Fruit fly (Drosophila melanogaster) whole organism, pupa: Measurements from ENCODE around the gene CG34426.

ENCODE experiments used
- CG12605 ChIP-seq: fragments of 200-800 bp; sonication (Bioruptor generic); IDR thresholded peaks from 2 replicates; pipeline ENCODE4 v1.3.6; 2022; ENCODE audit warnings: missing biosample characterization, missing genetic modification characterization
- CG13204 ChIP-seq: fragments of 200-800 bp; sonication (Bioruptor generic); optimal IDR thresholded peaks from 2 replicates; lab custom pipeline; 2018; ENCODE audit warnings: missing biosample characterization, mild to moderate bottlenecking, missing genetic modification characterization, moderate library complexity
- CG14655 ChIP-seq: fragments of 200-800 bp; sonication (Bioruptor generic); optimal IDR thresholded peaks from 3 replicates; lab custom pipeline; 2017; ENCODE audit warnings: mild to moderate bottlenecking, missing biosample characterization, missing genetic modification reagents, missing genetic modification characterization
- CG17806 ChIP-seq: fragments of 200-800 bp; sonication (Bioruptor generic); optimal IDR thresholded peaks from 2 replicates; lab custom pipeline; 2018; ENCODE audit warnings: missing biosample characterization, mild to moderate bottlenecking, missing genetic modification characterization, moderate library complexity
- CG32121 ChIP-seq: fragments of 200-800 bp; sonication (Bioruptor generic); IDR thresholded peaks from 2 replicates; pipeline ENCODE4 v1.3.6; 2022; ENCODE audit warnings: missing biosample characterization, missing genetic modification characterization
- CG34367 ChIP-seq: fragments of 200-800 bp; sonication (Bioruptor generic); optimal IDR thresholded peaks from 2 replicates; lab custom pipeline; 2018; ENCODE audit warnings: missing biosample characterization, mild to moderate bottlenecking, missing genetic modification characterization
- CG4496 ChIP-seq: fragments of 200-800 bp; sonication (Bioruptor generic); IDR thresholded peaks from 3 replicates; pipeline ENCODE4 v1.3.6; 2022; ENCODE audit warnings: missing biosample characterization, missing genetic modification characterization
- CG8159 ChIP-seq: fragments of 200-800 bp; sonication (Bioruptor generic); optimal IDR thresholded peaks from 3 replicates; lab custom pipeline; 2018; ENCODE audit warnings: missing biosample characterization, mild to moderate bottlenecking, missing genetic modification characterization, moderate library complexity
- CG8301 ChIP-seq: fragments of 200-800 bp; sonication (Bioruptor generic); optimal IDR thresholded peaks from 2 replicates; lab custom pipeline; 2018; ENCODE audit warnings: missing biosample characterization, mild to moderate bottlenecking, missing genetic modification characterization
- CG9948 ChIP-seq: fragments of 200-800 bp; sonication (Bioruptor generic); optimal IDR thresholded peaks from 2 replicates; lab custom pipeline; 2018; ENCODE audit warnings: missing biosample characterization, mild to moderate bottlenecking, missing genetic modification characterization, moderate library complexity
- Pif1A ChIP-seq: fragments of 200-800 bp; sonication (Bioruptor generic); optimal IDR thresholded peaks from 3 replicates; lab custom pipeline; 2016; ENCODE audit warnings: missing biosample characterization, missing genetic modification characterization
- Pif1B ChIP-seq: fragments of 200-800 bp; sonication (Bioruptor generic); optimal IDR thresholded peaks from 3 replicates; lab custom pipeline; 2016; ENCODE audit warnings: missing biosample characterization, missing genetic modification characterization
- Snoo ChIP-seq: fragments of 200-800 bp; sonication (Bioruptor generic); optimal IDR thresholded peaks from 3 replicates; lab custom pipeline; 2017; ENCODE audit warnings: missing biosample characterization, mild to moderate bottlenecking, missing genetic modification characterization, inconsistent platforms
- fd96Ca ChIP-seq: fragments of 200-800 bp; sonication (Bioruptor generic); IDR thresholded peaks from 3 replicates; pipeline ENCODE4 v1.3.6; 2022; ENCODE audit warnings: missing biosample characterization, missing genetic modification characterization

- TF ChIP-seq fd96Ca (GFP tag; lab: Robert Waterston, UW) (peak; percentile 37; the same call in 1 of the 3 replicates), CG8301 (peak; percentile 2), CG14655 (GFP tag; lab: Kevin White, UChicago) (peak; percentile 17), CG34367 (tag; lab: Kevin White, UChicago) (peak; percentile 22), Pif1B (GFP tag; lab: Kevin White, UChicago) (peak; percentile 70), CG4496 (GFP tag; lab: Robert Waterston, UW) (peak; percentile 87), CG8159 (no peak), CG12605 (GFP tag; lab: Robert Waterston, UW) (peak; percentile 74), Snoo (tag; lab: Kevin White, UChicago) (peak; percentile 31), Pif1A (GFP tag; lab: Kevin White, UChicago) (peak; percentile 59), CG13204 (GFP tag; lab: Kevin White, UChicago) (peak; percentile 34), CG32121 (peak; percentile 70; the same call in 1 of the 2 replicates), CG9948 (tag; lab: Kevin White, UChicago) (no peak), CG17806 (tag; lab: Kevin White, UChicago) (no peak)
These were observed 25.0 kb downstream of the CG34426 start, which contains the start of gene dally for dm6 chr3L:8827133-8827867.
